Fruit fly (Drosophila melanogaster): Measurements from ENCODE around the gene CG3823.

DNA sequence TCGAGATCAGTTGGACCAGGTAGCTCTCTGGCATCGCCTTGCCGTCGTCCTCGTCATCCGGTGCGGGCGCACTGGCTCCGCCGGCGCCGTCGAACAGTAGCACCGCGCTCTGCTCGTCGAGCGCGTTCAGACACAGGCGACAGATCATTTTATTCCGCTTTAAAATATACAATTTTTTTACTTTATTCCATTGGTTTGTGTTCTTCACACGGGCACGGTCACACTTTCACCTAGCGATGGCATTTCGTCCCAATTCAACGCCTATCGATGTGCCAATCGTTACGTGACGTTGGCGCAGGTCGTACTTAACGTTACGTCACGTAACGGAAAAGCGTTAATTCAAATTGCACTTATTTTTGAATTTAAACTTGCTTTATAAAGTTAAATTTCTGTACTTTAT lies 2.7 kb upstream of the CG3823 start, which contains the start of gene CG12219:
- no peak for TF ChIP-seq EcR (GFP tag; optimal IDR thresholded peaks at IDR 0.05)
- TF ChIP-seq psq (optimal IDR thresholded peaks at IDR 0.05), result no peak
- TF ChIP-seq usp (GFP tag; optimal IDR thresholded peaks at IDR 0.05), result no peak
- no peak for TF ChIP-seq pan (optimal IDR thresholded peaks at IDR 0.05)
- no peak for TF ChIP-seq CG8478 (optimal IDR thresholded peaks at IDR 0.05)

All from whole organism.